Worm (Caenorhabditis elegans) whole organism, L3 larva: ENCODE measurements around the gene ifd-2.

Source experiments
- ZK546.5 ChIP-seq: sonication (generic microtip); optimal IDR thresholded peaks from 2 replicates; lab custom pipeline; 2017; ENCODE audit warnings: missing biosample characterization, missing genetic modification characterization
- elt-3 ChIP-seq, 3 experiments: fragments of 150-350 bp in 1 of 3; sonication (generic microtip) in 2 of 3; optimal IDR thresholded peaks; 2 replicates in 2 of 3; 4 replicates in 1 of 3; lab custom pipeline; 2014 to 2017; ENCODE audit warnings: missing biosample characterization in 3 of 3, missing genetic modification characterization in 3 of 3
- eor-1 ChIP-seq, 2 experiments: fragments of 150-350 bp; optimal IDR thresholded peaks; 2 replicates each; lab custom pipeline; 2014 to 2018; ENCODE audit warnings: missing biosample characterization in 2 of 2, missing genetic modification characterization in 2 of 2
- fos-1 ChIP-seq: fragments of 150-350 bp; optimal IDR thresholded peaks from 2 replicates; lab custom pipeline; 2014; ENCODE audit warnings: missing biosample characterization, missing genetic modification characterization
- lin-15B ChIP-seq: fragments of 150-350 bp; optimal IDR thresholded peaks from 2 replicates; lab custom pipeline; 2014; ENCODE audit warnings: missing biosample characterization, missing genetic modification characterization
- mdl-1 ChIP-seq: fragments of 150-350 bp; optimal IDR thresholded peaks from 2 replicates; lab custom pipeline; 2014; ENCODE audit warnings: missing biosample characterization, missing genetic modification characterization
- nhr-11 ChIP-seq: fragments of 150-350 bp; optimal IDR thresholded peaks from 2 replicates; lab custom pipeline; 2014; ENCODE audit warnings: missing biosample characterization, missing genetic modification characterization
- nhr-25 ChIP-seq: sonication (generic microtip); optimal IDR thresholded peaks from 2 replicates; lab custom pipeline; 2017; ENCODE audit warnings: missing biosample characterization, missing genetic modification characterization
- nhr-28 ChIP-seq: fragments of 150-350 bp; optimal IDR thresholded peaks from 2 replicates; lab custom pipeline; 2014; ENCODE audit warnings: missing biosample characterization, missing genetic modification characterization
- nhr-76 ChIP-seq: fragments of 150-350 bp; sonication (generic microtip); optimal IDR thresholded peaks from 5 replicates; lab custom pipeline; 2014; ENCODE audit warnings: missing biosample characterization, missing genetic modification characterization
- pha-4 ChIP-seq: fragments of 150-350 bp; optimal IDR thresholded peaks from 2 replicates; lab custom pipeline; 2014; ENCODE audit warnings: missing biosample characterization, missing genetic modification reagents, missing genetic modification characterization

DNA sequence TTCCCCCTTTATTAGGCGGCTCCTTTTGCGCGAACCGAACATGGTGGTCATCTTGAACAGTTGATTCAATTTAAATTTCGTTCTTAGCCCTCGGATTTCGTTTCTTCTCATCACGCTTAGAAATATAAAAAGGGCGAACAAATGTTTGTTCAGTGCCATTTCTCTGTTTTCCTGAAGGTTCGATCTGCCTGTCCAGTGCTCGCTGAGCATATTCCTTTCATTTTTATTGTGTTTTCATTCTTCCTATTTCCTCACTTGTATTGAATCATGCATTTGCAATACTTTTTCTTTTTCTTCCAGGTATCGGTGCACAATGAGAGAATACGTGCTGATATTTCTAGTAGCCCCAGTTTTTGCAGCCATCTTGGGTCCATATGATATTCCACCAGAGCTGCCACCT lies 38.3 kb downstream of the ifd-2 start, which contains the start of gene nas-15:
- TF ChIP-seq ZK546.5 (tag; lab: Kevin White, UChicago): no peak
- no peak for TF ChIP-seq eor-1 (tag; optimal IDR thresholded peaks at IDR 0.05; lab: Kevin White, UChicago)
- no peak for TF ChIP-seq nhr-28 (tag; lab: Kevin White, UChicago)
- TF ChIP-seq nhr-11 (tag; lab: Kevin White, UChicago): no peak
- TF ChIP-seq mdl-1 (tag; lab: Kevin White, UChicago): no peak
- no peak for TF ChIP-seq lin-15B (tag; lab: Kevin White, UChicago)
- no peak for TF ChIP-seq elt-3 (tag; optimal IDR thresholded peaks at IDR 0.05; lab: Kevin White, UChicago)
- no peak for TF ChIP-seq pha-4 (tag; lab: Kevin White, UChicago)
- TF ChIP-seq nhr-76 (tag; lab: Kevin White, UChicago): no peak
- no peak for TF ChIP-seq nhr-25
- TF ChIP-seq fos-1 (tag; lab: Kevin White, UChicago): no peak
